Fruit fly (Drosophila melanogaster): ENCODE measurements around the gene CG9921.
A peak's percentile ranks its signal among the peaks of the same experiment; 100 is the strongest.

The CG9921 gene

DNA sequence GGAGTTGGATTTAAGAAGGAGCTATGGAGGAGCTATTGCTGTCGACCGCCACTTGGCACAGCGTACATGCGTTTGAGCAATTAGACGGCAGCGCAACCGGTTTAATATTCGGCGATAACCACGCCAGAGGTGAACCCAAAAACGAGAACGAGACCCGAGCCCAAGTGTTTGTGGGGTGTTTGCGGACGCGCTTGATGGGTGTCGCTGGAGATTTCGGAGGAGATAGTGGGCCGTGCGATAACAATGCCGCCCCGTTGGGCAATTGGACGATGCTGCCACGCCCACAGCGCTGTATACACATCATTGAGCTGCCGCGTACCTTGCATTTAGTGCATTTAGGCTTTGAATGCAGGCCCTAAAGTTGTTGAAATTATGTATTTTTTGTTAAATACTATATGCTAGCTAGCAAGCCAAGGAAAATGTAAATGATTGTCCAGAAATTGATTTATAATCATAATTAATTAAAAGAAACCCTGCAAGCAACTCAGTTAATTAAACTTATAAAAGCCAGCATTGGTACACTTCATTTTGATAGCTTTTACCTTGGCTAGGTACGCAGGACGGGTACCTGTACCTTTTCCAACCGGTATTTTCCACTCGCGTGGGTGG lies 25.0 kb downstream of the CG9921 start, which contains the start of gene Had1 (continued):
- TF ChIP-seq CG6654 (GFP tag; optimal IDR thresholded peaks at IDR 0.05): no peak
- no peak for TF ChIP-seq Eip74EF (GFP tag; optimal IDR thresholded peaks at IDR 0.05)
- no peak for TF ChIP-seq yki (optimal IDR thresholded peaks at IDR 0.05)
- TF ChIP-seq mirr (GFP tag; optimal IDR thresholded peaks at IDR 0.05): peak; percentile 25
- TF ChIP-seq row (GFP tag; IDR thresholded peaks at IDR 0.05): peak; percentile 34; the same call in 2 of the 3 replicates
- no peak for TF ChIP-seq CG7987 (GFP tag; optimal IDR thresholded peaks at IDR 0.05)
- TF ChIP-seq CG2116 (GFP tag; optimal IDR thresholded peaks at IDR 0.05): no peak
- no peak for TF ChIP-seq CG30431 (GFP tag; optimal IDR thresholded peaks at IDR 0.05)
- TF ChIP-seq CHES-1-like (GFP tag; optimal IDR thresholded peaks at IDR 0.05): no peak
- TF ChIP-seq CG3065 (GFP tag; optimal IDR thresholded peaks at IDR 0.05): peak; percentile 11
- TF ChIP-seq Stat92E (GFP tag; optimal IDR thresholded peaks at IDR 0.05): no peak
- no peak for TF ChIP-seq insv (GFP tag; optimal IDR thresholded peaks at IDR 0.05)
- TF ChIP-seq cwo (GFP tag; optimal IDR thresholded peaks at IDR 0.05): peak; percentile 16
- no peak for TF ChIP-seq ab (GFP tag; optimal IDR thresholded peaks at IDR 0.05)
- no peak for TF ChIP-seq CG12744 (GFP tag; optimal IDR thresholded peaks at IDR 0.05)
- TF ChIP-seq CG2889 (GFP tag; IDR thresholded peaks at IDR 0.05): no peak
- TF ChIP-seq fd96Cb (tag; optimal IDR thresholded peaks at IDR 0.05): no peak
- no peak for TF ChIP-seq odd (GFP tag; optimal IDR thresholded peaks at IDR 0.05)
- TF ChIP-seq CG42726 (GFP tag; IDR thresholded peaks at IDR 0.05; ENCODE audit: partially characterized antibody): no peak
- 0 out of 3 replicates have a peak, but pooled peaks have one; percentile 5 for TF ChIP-seq Opbp (GFP tag; IDR thresholded peaks at IDR 0.05; ENCODE audit: partially characterized antibody)
- TF ChIP-seq CG1603 (tag; optimal IDR thresholded peaks at IDR 0.05): no peak
- TF ChIP-seq CG3163 (GFP tag; optimal IDR thresholded peaks at IDR 0.05): no peak
- TF ChIP-seq CG1792 (GFP tag; optimal IDR thresholded peaks at IDR 0.05): no peak
- TF ChIP-seq CG2120 (GFP tag; optimal IDR thresholded peaks at IDR 0.05): no peak
- TF ChIP-seq dmrt11E (tag; optimal IDR thresholded peaks at IDR 0.05): no peak
- peak; percentile 85 for TF ChIP-seq sug (tag; optimal IDR thresholded peaks at IDR 0.05)
- no peak for TF ChIP-seq CG31224 (GFP tag; IDR thresholded peaks at IDR 0.05)
- TF ChIP-seq gsb (GFP tag; IDR thresholded peaks at IDR 0.05): no peak
- no peak for TF ChIP-seq Spps (tag; optimal IDR thresholded peaks at IDR 0.05)
- TF ChIP-seq Drgx (GFP tag; IDR thresholded peaks at IDR 0.05): no peak
- no peak for TF ChIP-seq hkb (optimal IDR thresholded peaks at IDR 0.05)
- TF ChIP-seq hkb (GFP tag; IDR thresholded peaks at IDR 0.05): no peak
- TF ChIP-seq jumu (GFP tag; optimal IDR thresholded peaks at IDR 0.05): no peak
- TF ChIP-seq CG12391 (tag; optimal IDR thresholded peaks at IDR 0.05): no peak
- no peak for TF ChIP-seq Xbp1 (GFP tag; optimal IDR thresholded peaks at IDR 0.05)
- TF ChIP-seq Hr78 (GFP tag; optimal IDR thresholded peaks at IDR 0.05): peak in 1 of 2 experiments; percentile 75
- no peak for TF ChIP-seq CG1024 (GFP tag; IDR thresholded peaks at IDR 0.05)
- no peak for TF ChIP-seq Fer3 (tag; optimal IDR thresholded peaks at IDR 0.05)
- TF ChIP-seq CG13424 (tag; optimal IDR thresholded peaks at IDR 0.05): no peak
- TF ChIP-seq CG9876 (GFP tag; optimal IDR thresholded peaks at IDR 0.05): no peak
- no peak for TF ChIP-seq crc (GFP tag; optimal IDR thresholded peaks at IDR 0.05)
- no peak for TF ChIP-seq HLHmδ (GFP tag; optimal IDR thresholded peaks at IDR 0.05)
- TF ChIP-seq pan (optimal IDR thresholded peaks at IDR 0.05): no peak
- peak in 1 of 2 experiments; percentile 16 for TF ChIP-seq pan (GFP tag; optimal IDR thresholded peaks at IDR 0.05 in 1 of 2, IDR thresholded peaks at IDR 0.05 in 1 of 2)
- TF ChIP-seq CG14860 (GFP tag; IDR thresholded peaks at IDR 0.05; ENCODE audit: partially characterized antibody): no peak
- TF ChIP-seq CG11723 (GFP tag; optimal IDR thresholded peaks at IDR 0.05): no peak
- TF ChIP-seq CG15073 (GFP tag; optimal IDR thresholded peaks at IDR 0.05): no peak
- TF ChIP-seq Taf1 (GFP tag; IDR thresholded peaks at IDR 0.05): no peak
- no peak for TF ChIP-seq CG11456 (GFP tag; IDR thresholded peaks at IDR 0.05)
- no peak for TF ChIP-seq CG30403 (GFP tag; optimal IDR thresholded peaks at IDR 0.05)
- TF ChIP-seq CG9797 (GFP tag; optimal IDR thresholded peaks at IDR 0.05): no peak
